Fruit fly (Drosophila melanogaster): Measurements from ENCODE around the gene CG31869.

The CG31869 gene

dm6 chr2L:10735923-10736322, 65.0 kb downstream of the CG31869 start, which contains the start of gene Nup107 (continued):
- TF ChIP-seq CG8290 (GFP tag; optimal IDR thresholded peaks at IDR 0.05): no peak
- TF ChIP-seq CG8290 (tag; optimal IDR thresholded peaks at IDR 0.05): no peak
- 0 out of 2 replicates have a peak, but pooled peaks have one; percentile 25 for TF ChIP-seq CG3847 (GFP tag; IDR thresholded peaks at IDR 0.05)
- TF ChIP-seq CG14014 (GFP tag; IDR thresholded peaks at IDR 0.05): no peak
- no peak for TF ChIP-seq en (GFP tag; optimal IDR thresholded peaks at IDR 0.05)
- TF ChIP-seq dm (GFP tag; optimal IDR thresholded peaks at IDR 0.05): peak; percentile 46
- TF ChIP-seq unc-4 (GFP tag; IDR thresholded peaks at IDR 0.05; ENCODE audit: partially characterized antibody): 0 out of 2 replicates have a peak, but pooled peaks have one; percentile 34
- no peak for TF ChIP-seq Vsx1 (GFP tag; optimal IDR thresholded peaks at IDR 0.05)
- no peak for TF ChIP-seq ham (GFP tag; IDR thresholded peaks at IDR 0.05)
- TF ChIP-seq CG5180 (GFP tag; optimal IDR thresholded peaks at IDR 0.05): no peak
- TF ChIP-seq MESR4 (GFP tag; optimal IDR thresholded peaks at IDR 0.05): peak; percentile 43
- TF ChIP-seq nmo (GFP tag; optimal IDR thresholded peaks at IDR 0.05): peak; percentile 52
- TF ChIP-seq HLHmδ (GFP tag; optimal IDR thresholded peaks at IDR 0.05): no peak
- TF ChIP-seq CkIIα-i1 (GFP tag; IDR thresholded peaks at IDR 0.05): no peak
- TF ChIP-seq Sox102F (GFP tag; optimal IDR thresholded peaks at IDR 0.05): peak; percentile 11
- TF ChIP-seq pho (GFP tag; optimal IDR thresholded peaks at IDR 0.05): no peak
- no peak for TF ChIP-seq sc (optimal IDR thresholded peaks at IDR 0.05)
- TF ChIP-seq sc (GFP tag; optimal IDR thresholded peaks at IDR 0.05): no peak
- TF ChIP-seq CG18599 (GFP tag; optimal IDR thresholded peaks at IDR 0.05): no peak
- TF ChIP-seq CG17359 (tag; optimal IDR thresholded peaks at IDR 0.05): no peak
- TF ChIP-seq CG31224 (GFP tag; IDR thresholded peaks at IDR 0.05): no peak
- TF ChIP-seq ato (GFP tag; IDR thresholded peaks at IDR 0.05; ENCODE audit: partially characterized antibody): 0 out of 2 replicates have a peak, but pooled peaks have one; percentile 24
- TF ChIP-seq CG33557 (GFP tag; optimal IDR thresholded peaks at IDR 0.05): no peak
- no peak for TF ChIP-seq CG32767 (GFP tag; IDR thresholded peaks at IDR 0.05)
- no peak for TF ChIP-seq CG5245 (GFP tag; optimal IDR thresholded peaks at IDR 0.05)
- TF ChIP-seq unpg (GFP tag; optimal IDR thresholded peaks at IDR 0.05): peak; percentile 8
- no peak for TF ChIP-seq CG14050 (GFP tag; IDR thresholded peaks at IDR 0.05)
- TF ChIP-seq Meics (GFP tag; optimal IDR thresholded peaks at IDR 0.05): no peak
- TF ChIP-seq CG16813 (GFP tag; IDR thresholded peaks at IDR 0.05; ENCODE audit: partially characterized antibody): no peak
- TF ChIP-seq Pdp1 (GFP tag; optimal IDR thresholded peaks at IDR 0.05): peak in 1 of 2 experiments; percentile 52
- TF ChIP-seq Fer3 (tag; optimal IDR thresholded peaks at IDR 0.05): no peak
- no peak for TF ChIP-seq CG10209 (GFP tag; optimal IDR thresholded peaks at IDR 0.05)
- no peak for TF ChIP-seq insv (GFP tag; optimal IDR thresholded peaks at IDR 0.05)
- no peak for TF ChIP-seq cad (GFP tag; optimal IDR thresholded peaks at IDR 0.05)
- TF ChIP-seq CG4820 (GFP tag; optimal IDR thresholded peaks at IDR 0.05): peak; percentile 9
- no peak for TF ChIP-seq CG1792 (GFP tag; optimal IDR thresholded peaks at IDR 0.05)
- TF ChIP-seq CG33213 (GFP tag; optimal IDR thresholded peaks at IDR 0.05): no peak
- TF ChIP-seq tx (GFP tag; optimal IDR thresholded peaks at IDR 0.05): no peak
- TF ChIP-seq CTCF (GFP tag; optimal IDR thresholded peaks at IDR 0.05): no peak
- TF ChIP-seq vfl (GFP tag; optimal IDR thresholded peaks at IDR 0.05): no peak
- TF ChIP-seq Mad (GFP tag; optimal IDR thresholded peaks at IDR 0.05): no peak
- no peak for TF ChIP-seq dysf (GFP tag; IDR thresholded peaks at IDR 0.05)
- TF ChIP-seq slou (GFP tag; optimal IDR thresholded peaks at IDR 0.05): no peak
- TF ChIP-seq CG15601 (tag; optimal IDR thresholded peaks at IDR 0.05): no peak
- TF ChIP-seq lbe (GFP tag; optimal IDR thresholded peaks at IDR 0.05): no peak
- TF ChIP-seq Mes4 (GFP tag; optimal IDR thresholded peaks at IDR 0.05): no peak
- TF ChIP-seq CG8478 (optimal IDR thresholded peaks at IDR 0.05): no peak
- TF ChIP-seq h (optimal IDR thresholded peaks at IDR 0.05): no peak
- no peak for TF ChIP-seq CG12219 (GFP tag; optimal IDR thresholded peaks at IDR 0.05)
- TF ChIP-seq HLH3B (GFP tag; IDR thresholded peaks at IDR 0.05): no peak
- 0 out of 2 replicates have a peak, but pooled peaks have one; percentile 14 for TF ChIP-seq CG32532 (GFP tag; IDR thresholded peaks at IDR 0.05)
- TF ChIP-seq Adf1 (GFP tag; IDR thresholded peaks at IDR 0.05): no peak
- peak; percentile 42 for TF ChIP-seq CG13424 (tag; optimal IDR thresholded peaks at IDR 0.05)
